Worm (Caenorhabditis elegans) whole organism, late embryonic: ENCODE data around the gene F52E1.5.

ENCODE experiments used
- K09A11.1 ChIP-seq: sonication (generic microtip); optimal IDR thresholded peaks from 2 replicates; lab custom pipeline; 2017; ENCODE audit warnings: antibody characterized with exemption, mild to moderate bottlenecking, missing genetic modification characterization, missing compliant biosample characterization; ENCODE audit not compliant: insufficient read depth
- elt-2 ChIP-seq: sonication (generic microtip); optimal IDR thresholded peaks from 2 replicates; lab custom pipeline; 2016; ENCODE audit warnings: missing genetic modification reagents, missing genetic modification characterization, missing compliant biosample characterization
- nhr-11 ChIP-seq: fragments of 150-350 bp; optimal IDR thresholded peaks from 2 replicates; lab custom pipeline; 2014; ENCODE audit warnings: missing biosample characterization, missing genetic modification characterization
- pha-2 ChIP-seq: sonication (generic microtip); optimal IDR thresholded peaks from 2 replicates; lab custom pipeline; 2017; ENCODE audit warnings: mild to moderate bottlenecking, missing genetic modification characterization, missing compliant biosample characterization
- pha-4 ChIP-seq: fragments of 150-350 bp; optimal IDR thresholded peaks from 2 replicates; lab custom pipeline; 2018; ENCODE audit warnings: missing biosample characterization, missing genetic modification reagents, missing genetic modification characterization
- rnt-1 ChIP-seq: sonication (generic microtip); optimal IDR thresholded peaks from 2 replicates; lab custom pipeline; 2016; ENCODE audit warnings: missing genetic modification characterization, missing compliant biosample characterization
- ttx-3 ChIP-seq: sonication (generic microtip); optimal IDR thresholded peaks from 2 replicates; lab custom pipeline; 2016; ENCODE audit warnings: missing genetic modification reagents, missing genetic modification characterization, missing compliant biosample characterization
- zip-5 ChIP-seq: sonication (generic microtip); optimal IDR thresholded peaks from 2 replicates; lab custom pipeline; 2016; ENCODE audit warnings: missing genetic modification characterization, missing compliant biosample characterization

DNA sequence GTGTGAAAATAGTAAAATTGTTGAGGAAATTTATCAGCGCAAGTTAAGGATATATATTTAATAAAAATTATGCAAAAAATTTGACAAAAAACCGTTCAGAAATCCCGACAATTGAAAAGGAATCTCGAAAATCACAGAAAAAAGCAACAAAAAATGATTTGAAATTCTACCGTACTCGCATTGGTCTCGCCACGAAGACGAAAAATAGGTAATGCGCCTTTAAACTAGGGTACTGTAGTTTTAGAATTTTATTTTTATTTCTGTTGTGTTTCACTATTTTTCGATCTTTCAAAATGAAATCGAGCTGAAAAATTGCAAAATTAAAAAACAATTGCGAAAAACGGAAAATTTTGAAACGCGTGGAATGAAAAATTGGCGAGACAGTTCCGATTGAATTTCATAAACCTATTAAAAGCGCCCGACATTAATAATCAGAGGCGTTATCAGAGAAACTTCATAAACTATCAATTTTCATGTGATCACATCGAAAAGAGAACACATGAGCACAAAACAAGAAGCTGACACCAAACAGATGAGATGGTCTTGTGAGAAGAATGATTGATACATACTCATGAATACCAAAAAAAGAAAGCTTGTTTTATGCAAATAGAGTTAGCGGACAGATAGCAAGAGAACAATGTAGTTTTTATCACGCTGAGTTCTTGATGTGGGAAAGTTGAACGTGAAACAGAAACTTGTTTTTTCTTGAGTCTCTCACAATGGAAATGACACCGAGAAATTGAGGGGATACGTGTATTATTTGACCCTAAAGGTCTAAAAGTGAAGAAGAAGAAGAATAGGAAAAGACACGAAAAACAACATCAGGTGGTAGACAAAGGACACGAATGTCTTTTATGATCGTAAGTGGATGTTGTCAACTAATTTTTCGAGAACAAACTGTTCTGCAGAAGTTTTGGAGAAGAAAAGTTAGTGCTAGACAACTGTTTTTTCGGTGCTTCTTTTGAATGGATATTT lies 45.8 kb downstream of the F52E1.5 start:
- TF ChIP-seq ttx-3 (tag; lab: Kevin White, UChicago), result no peak
- TF ChIP-seq rnt-1 (tag; lab: Kevin White, UChicago), result no peak
- TF ChIP-seq K09A11.1 (tag; lab: Kevin White, UChicago), result no peak
- no peak for TF ChIP-seq pha-2
- no peak for TF ChIP-seq zip-5
- TF ChIP-seq elt-2 (tag; lab: Kevin White, UChicago), result no peak
- no peak for TF ChIP-seq pha-4 (tag; lab: Kevin White, UChicago)
- TF ChIP-seq nhr-11 (tag; lab: Kevin White, UChicago), result no peak
